Fruit fly (Drosophila melanogaster): ENCODE measurements around the gene CG31219.

Gene CG31219

dm6 chr3R:19642893-19643270, 7.9 kb upstream of the CG31219 start:
- TF ChIP-seq Pif1A (GFP tag; optimal IDR thresholded peaks at IDR 0.05) (no peak), CG4496 (GFP tag; IDR thresholded peaks at IDR 0.05) (0 out of 3 replicates have a peak, but pooled peaks have one; percentile 23), CG8159 (tag; optimal IDR thresholded peaks at IDR 0.05) (no peak), Ets98B (GFP tag; IDR thresholded peaks at IDR 0.05) (peak; percentile 20; the same call in 1 of the 2 replicates), CG8301 (tag; optimal IDR thresholded peaks at IDR 0.05) (no peak), D1 (tag; optimal IDR thresholded peaks at IDR 0.05) (no peak), CG32121 (GFP tag; IDR thresholded peaks at IDR 0.05) (no peak), CG10348 (GFP tag; IDR thresholded peaks at IDR 0.05) (no peak), CG9948 (tag; optimal IDR thresholded peaks at IDR 0.05) (no peak), Snoo (tag; optimal IDR thresholded peaks at IDR 0.05) (no peak)

- TF ChIP-seq rn (GFP tag; IDR thresholded peaks at IDR 0.05), result no peak
- TF ChIP-seq EcR (GFP tag; optimal IDR thresholded peaks at IDR 0.05), result peak; percentile 65
- peak; percentile 67; the same call in 2 of the 3 replicates for TF ChIP-seq CG4496 (GFP tag; IDR thresholded peaks at IDR 0.05)
- peak; percentile 41; the same call in 1 of the 2 replicates for TF ChIP-seq CG32121 (GFP tag; IDR thresholded peaks at IDR 0.05)
- TF ChIP-seq Pif1A (GFP tag; optimal IDR thresholded peaks at IDR 0.05), result no peak
- no peak for TF ChIP-seq CG15710 (tag; optimal IDR thresholded peaks at IDR 0.05)
- peak; percentile 51; the same call in 2 of the 3 replicates for TF ChIP-seq fd96Ca (GFP tag; IDR thresholded peaks at IDR 0.05)
- no peak for TF ChIP-seq CG9948 (tag; optimal IDR thresholded peaks at IDR 0.05)
- TF ChIP-seq CG8301 (tag; optimal IDR thresholded peaks at IDR 0.05), result peak; percentile 14
- TF ChIP-seq CG14655 (GFP tag; optimal IDR thresholded peaks at IDR 0.05), result no peak
- TF ChIP-seq Ets98B (GFP tag; IDR thresholded peaks at IDR 0.05), result peak; percentile 28; the same call in 1 of the 2 replicates
- TF ChIP-seq gl (tag; optimal IDR thresholded peaks at IDR 0.05), result peak; percentile 37
- TF ChIP-seq CG8159 (tag; optimal IDR thresholded peaks at IDR 0.05), result peak; percentile 29
- TF ChIP-seq Pif1B (GFP tag; optimal IDR thresholded peaks at IDR 0.05), result peak; percentile 9
Observed at dm6 chr3R:19644094-19644900, 6.5 kb upstream of the CG31219 start, which contains the start of gene Vha13. Vha13 (minus strand) TSS chr3R:19644386.

dm6 chr3R:19644901-19645204, 6.0 kb upstream of the CG31219 start, which contains the start of gene Nup58:
Nup58 (plus strand) TSS chr3R:19645026.
- TF ChIP-seq rn (GFP tag; IDR thresholded peaks at IDR 0.05), result no peak
- no peak for TF ChIP-seq Snoo (tag; optimal IDR thresholded peaks at IDR 0.05)
- no peak for TF ChIP-seq EcR (GFP tag; optimal IDR thresholded peaks at IDR 0.05)
- TF ChIP-seq gl (tag; optimal IDR thresholded peaks at IDR 0.05), result no peak
- TF ChIP-seq CG17806 (tag; optimal IDR thresholded peaks at IDR 0.05), result no peak
- no peak for TF ChIP-seq CG8159 (tag; optimal IDR thresholded peaks at IDR 0.05)
- TF ChIP-seq CG32121 (GFP tag; IDR thresholded peaks at IDR 0.05), result no peak
- TF ChIP-seq CG12605 (GFP tag; IDR thresholded peaks at IDR 0.05), result no peak
- TF ChIP-seq fd96Ca (GFP tag; IDR thresholded peaks at IDR 0.05), result no peak
- no peak for TF ChIP-seq CG34367 (tag; optimal IDR thresholded peaks at IDR 0.05)
- TF ChIP-seq CG9948 (tag; optimal IDR thresholded peaks at IDR 0.05), result no peak
- no peak for TF ChIP-seq Ets98B (GFP tag; IDR thresholded peaks at IDR 0.05)
- TF ChIP-seq CG4496 (GFP tag; IDR thresholded peaks at IDR 0.05), result no peak
- TF ChIP-seq CG8301 (tag; optimal IDR thresholded peaks at IDR 0.05), result no peak
- no peak for TF ChIP-seq Pif1B (GFP tag; optimal IDR thresholded peaks at IDR 0.05)
- no peak for TF ChIP-seq CG10348 (GFP tag; IDR thresholded peaks at IDR 0.05)
- no peak for TF ChIP-seq CG14655 (GFP tag; optimal IDR thresholded peaks at IDR 0.05)
- no peak for TF ChIP-seq CG15710 (tag; optimal IDR thresholded peaks at IDR 0.05)
- TF ChIP-seq Pif1A (GFP tag; optimal IDR thresholded peaks at IDR 0.05), result no peak
- TF ChIP-seq CG13204 (GFP tag; optimal IDR thresholded peaks at IDR 0.05), result no peak

dm6 chr3R:19648289-19648916, 2.4 kb upstream of the CG31219 start, which contains the start of the genes CG6195 and CG31220:
CG6195 (minus strand) TSS chr3R:19648410.
CG31220 (plus strand) TSS chr3R:19648487.
- peak; percentile 31; the same call in 1 of the 3 replicates for TF ChIP-seq CG4496 (GFP tag; IDR thresholded peaks at IDR 0.05)
- TF ChIP-seq fd96Ca (GFP tag; IDR thresholded peaks at IDR 0.05), result no peak
- no peak for TF ChIP-seq CG15710 (tag; optimal IDR thresholded peaks at IDR 0.05)

DNA sequence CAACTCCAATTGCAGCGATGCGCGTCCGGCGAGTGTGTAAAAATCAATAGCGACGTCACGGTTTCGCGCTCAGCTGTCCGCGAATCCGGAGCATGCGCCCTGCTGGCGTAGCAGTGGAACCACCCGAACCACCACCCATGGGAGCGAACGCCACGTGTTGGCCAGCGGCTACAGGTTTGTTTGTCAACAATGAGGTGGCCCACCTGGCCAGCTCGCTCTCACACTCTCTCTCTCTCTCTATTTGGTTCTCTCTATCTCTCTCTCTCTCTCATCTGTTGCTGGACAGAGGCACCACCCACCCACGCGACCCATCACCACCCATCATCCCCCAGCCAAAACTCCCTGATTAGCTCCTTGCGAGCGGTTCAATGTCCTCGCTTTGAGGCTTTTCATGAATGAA, 5.6 kb downstream of the CG31219 start:
- peak; percentile 89 for TF ChIP-seq CG12605 (GFP tag; IDR thresholded peaks at IDR 0.05)
- peak; percentile 82 for TF ChIP-seq EcR (GFP tag; optimal IDR thresholded peaks at IDR 0.05)
- TF ChIP-seq gl (tag; optimal IDR thresholded peaks at IDR 0.05), result no peak

- TF ChIP-seq CG34367 (tag; optimal IDR thresholded peaks at IDR 0.05) (no peak), fd96Ca (GFP tag; IDR thresholded peaks at IDR 0.05) (no peak), CG32121 (GFP tag; IDR thresholded peaks at IDR 0.05) (no peak)
Observed at dm6 chr3R:19657235-19657634, 6.4 kb downstream of the CG31219 start.

DNA sequence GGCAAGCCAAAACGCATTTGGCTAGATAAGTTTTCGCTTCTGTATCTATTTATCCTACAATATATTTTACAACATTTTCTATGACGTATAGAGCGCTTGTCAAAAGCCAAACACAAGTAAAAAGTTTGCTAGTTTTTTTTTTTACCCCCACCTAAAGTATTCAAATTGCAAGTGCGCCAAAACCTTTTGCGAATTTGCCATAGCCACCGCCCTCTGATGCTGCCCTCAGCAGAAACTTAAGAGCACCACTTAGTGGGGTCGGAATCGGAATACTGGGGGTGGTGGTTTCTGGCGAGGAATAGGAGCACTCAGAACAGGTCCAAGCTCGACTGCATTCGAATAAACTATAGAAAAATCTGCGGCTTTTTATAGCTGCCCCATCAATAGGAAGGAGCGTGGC, 6.9 kb downstream of the CG31219 start, which contains the start of gene CG6184:
CG6184 (minus strand) TSS at position 101 of the 400 bp plus-strand sequence.
- TF ChIP-seq Pif1B (GFP tag; optimal IDR thresholded peaks at IDR 0.05), result no peak
- no peak for TF ChIP-seq rn (GFP tag; IDR thresholded peaks at IDR 0.05)
- TF ChIP-seq CG14655 (GFP tag; optimal IDR thresholded peaks at IDR 0.05), result no peak
- no peak for TF ChIP-seq D1 (tag; optimal IDR thresholded peaks at IDR 0.05)
- no peak for TF ChIP-seq CG32121 (GFP tag; IDR thresholded peaks at IDR 0.05)
- no peak for TF ChIP-seq Pif1A (GFP tag; optimal IDR thresholded peaks at IDR 0.05)
